Worm (Caenorhabditis elegans) whole organism, L2 larva: ENCODE measurements around the gene mdt-6.
"Not testable (repeated sequence)": the region's sequence is repeated elsewhere in the genome, so short reads cannot be mapped to it uniquely, and the experiment has no call there.

ENCODE experiments used
- C34F6.9 ChIP-seq: fragments of 150-350 bp; optimal IDR thresholded peaks from 2 replicates; lab custom pipeline; 2014; ENCODE audit warnings: missing biosample characterization, missing genetic modification characterization
- F13H6.1 ChIP-seq: sonication (generic microtip); optimal IDR thresholded peaks from 2 replicates; lab custom pipeline; 2016; ENCODE audit warnings: missing genetic modification characterization, missing compliant biosample characterization
- R02D3.7 ChIP-seq: fragments of 150-350 bp; optimal IDR thresholded peaks from 2 replicates; lab custom pipeline; 2014; ENCODE audit warnings: missing biosample characterization, missing genetic modification characterization
- Y55F3AM.14 ChIP-seq: fragments of 200-800 bp; sonication (Bioruptor generic); optimal IDR thresholded peaks from 2 replicates; lab custom pipeline; 2018; ENCODE audit warnings: mild to moderate bottlenecking, missing genetic modification characterization, missing compliant biosample characterization
- ZK546.5 ChIP-seq: sonication (generic microtip); optimal IDR thresholded peaks from 2 replicates; lab custom pipeline; 2017; ENCODE audit warnings: missing biosample characterization, missing genetic modification characterization
- alr-1 ChIP-seq: fragments of 150-350 bp; optimal IDR thresholded peaks from 2 replicates; lab custom pipeline; 2014; ENCODE audit warnings: missing biosample characterization, missing genetic modification characterization
- aly-2 ChIP-seq: fragments of 150-350 bp; optimal IDR thresholded peaks from 2 replicates; lab custom pipeline; 2014; ENCODE audit warnings: missing biosample characterization, missing genetic modification characterization
- ama-1 ChIP-seq: fragments of 150-350 bp; optimal IDR thresholded peaks from 2 replicates; lab custom pipeline; 2018; ENCODE audit warnings: inconsistent platforms
- blmp-1 ChIP-seq: sonication (generic microtip); optimal IDR thresholded peaks from 2 replicates; lab custom pipeline; 2017; ENCODE audit warnings: missing genetic modification characterization, mild to moderate bottlenecking, missing compliant biosample characterization, antibody characterized with exemption, moderate library complexity; ENCODE audit not compliant: insufficient read depth
- ceh-16 ChIP-seq: fragments of 150-350 bp; optimal IDR thresholded peaks from 2 replicates; lab custom pipeline; 2014; ENCODE audit warnings: missing biosample characterization, missing genetic modification characterization
- ceh-82 ChIP-seq: fragments of 150-350 bp; optimal IDR thresholded peaks from 2 replicates; lab custom pipeline; 2014; ENCODE audit warnings: missing biosample characterization, missing genetic modification characterization
- crh-2 ChIP-seq: sonication (generic microtip); optimal IDR thresholded peaks from 2 replicates; lab custom pipeline; 2017; ENCODE audit warnings: missing biosample characterization, missing genetic modification characterization
- dmd-4 ChIP-seq: sonication (generic microtip); optimal IDR thresholded peaks from 2 replicates; lab custom pipeline; 2017; ENCODE audit warnings: missing biosample characterization, missing genetic modification characterization
- egl-27 ChIP-seq: sonication (generic microtip); optimal IDR thresholded peaks from 3 replicates; lab custom pipeline; 2017; ENCODE audit warnings: missing biosample characterization, missing genetic modification reagents, missing genetic modification characterization
- elt-1 ChIP-seq: fragments of 150-350 bp; optimal IDR thresholded peaks from 2 replicates; lab custom pipeline; 2014; ENCODE audit warnings: missing biosample characterization, missing genetic modification characterization
- elt-3 ChIP-seq: sonication (generic microtip); optimal IDR thresholded peaks from 2 replicates; lab custom pipeline; 2017; ENCODE audit warnings: missing biosample characterization, missing genetic modification characterization
- fos-1 ChIP-seq: fragments of 150-350 bp; optimal IDR thresholded peaks from 2 replicates; lab custom pipeline; 2014; ENCODE audit warnings: missing biosample characterization, missing genetic modification characterization
- gmeb-1 ChIP-seq: fragments of 150-350 bp; optimal IDR thresholded peaks from 2 replicates; lab custom pipeline; 2014; ENCODE audit warnings: missing biosample characterization, missing genetic modification characterization
- lin-11 ChIP-seq: fragments of 150-350 bp; sonication (generic microtip); optimal IDR thresholded peaks from 2 replicates; lab custom pipeline; 2014; ENCODE audit warnings: missing biosample characterization, missing genetic modification characterization, inconsistent platforms, mixed read lengths
- lin-13 ChIP-seq: fragments of 150-350 bp; optimal IDR thresholded peaks from 2 replicates; lab custom pipeline; 2014; ENCODE audit warnings: missing biosample characterization, missing genetic modification reagents, missing genetic modification characterization
- lin-39 ChIP-seq: fragments of 150-350 bp; optimal IDR thresholded peaks from 2 replicates; lab custom pipeline; 2014; ENCODE audit warnings: missing biosample characterization, missing genetic modification reagents, missing genetic modification characterization
- lsy-2 ChIP-seq, 2 experiments: fragments of 150-350 bp in 1 of 2; sonication (generic microtip) in 1 of 2; optimal IDR thresholded peaks; 2 replicates each; lab custom pipeline; 2014 to 2017; ENCODE audit warnings: missing biosample characterization in 2 of 2, missing genetic modification characterization in 2 of 2
- mab-5 ChIP-seq: fragments of 150-350 bp; optimal IDR thresholded peaks from 2 replicates; lab custom pipeline; 2014; ENCODE audit warnings: missing biosample characterization, missing genetic modification characterization
- mbf-1 ChIP-seq: sonication (generic microtip); optimal IDR thresholded peaks from 2 replicates; lab custom pipeline; 2017; ENCODE audit warnings: missing biosample characterization, missing genetic modification characterization
- mdl-1 ChIP-seq, 2 experiments: fragments of 150-350 bp in 1 of 2; sonication (generic microtip) in 1 of 2; optimal IDR thresholded peaks; 2 replicates each; lab custom pipeline; 2017; ENCODE audit warnings: missing biosample characterization in 2 of 2, missing genetic modification characterization in 2 of 2
- nhr-10 ChIP-seq: sonication (generic microtip); optimal IDR thresholded peaks from 2 replicates; lab custom pipeline; 2017; ENCODE audit warnings: missing biosample characterization, missing genetic modification characterization
- nhr-11 ChIP-seq: fragments of 150-350 bp; optimal IDR thresholded peaks from 2 replicates; lab custom pipeline; 2014; ENCODE audit warnings: missing biosample characterization, missing genetic modification characterization
- nhr-12 ChIP-seq: fragments of 150-350 bp; optimal IDR thresholded peaks from 2 replicates; lab custom pipeline; 2014; ENCODE audit warnings: missing biosample characterization, missing genetic modification characterization
- nhr-129 ChIP-seq: fragments of 150-350 bp; optimal IDR thresholded peaks from 2 replicates; lab custom pipeline; 2014; ENCODE audit warnings: missing biosample characterization, missing genetic modification characterization
- nhr-21 ChIP-seq: fragments of 150-350 bp; optimal IDR thresholded peaks from 2 replicates; lab custom pipeline; 2014; ENCODE audit warnings: missing biosample characterization, missing genetic modification characterization
- nhr-23 ChIP-seq: fragments of 150-350 bp; optimal IDR thresholded peaks from 2 replicates; lab custom pipeline; 2014; ENCODE audit warnings: missing biosample characterization, missing genetic modification reagents, missing genetic modification characterization
- nhr-237 ChIP-seq: fragments of 150-350 bp; optimal IDR thresholded peaks from 2 replicates; lab custom pipeline; 2014; ENCODE audit warnings: missing biosample characterization, missing genetic modification characterization
- nhr-25 ChIP-seq: fragments of 150-350 bp; sonication (generic microtip); optimal IDR thresholded peaks from 3 replicates; lab custom pipeline; 2014; ENCODE audit warnings: missing biosample characterization, missing genetic modification characterization
- nhr-6 ChIP-seq: fragments of 150-350 bp; optimal IDR thresholded peaks from 2 replicates; lab custom pipeline; 2014; ENCODE audit warnings: missing biosample characterization, missing genetic modification characterization
- nhr-77 ChIP-seq: fragments of 150-350 bp; optimal IDR thresholded peaks from 2 replicates; lab custom pipeline; 2014; ENCODE audit warnings: missing biosample characterization, missing genetic modification characterization
- peb-1 ChIP-seq: fragments of 150-350 bp; optimal IDR thresholded peaks from 2 replicates; lab custom pipeline; 2014; ENCODE audit warnings: missing biosample characterization, missing genetic modification characterization
- sem-4 ChIP-seq: fragments of 150-350 bp; optimal IDR thresholded peaks from 2 replicates; lab custom pipeline; 2014; ENCODE audit warnings: missing biosample characterization, missing genetic modification reagents, missing genetic modification characterization
- skn-1 ChIP-seq: sonication (generic microtip); optimal IDR thresholded peaks from 2 replicates; lab custom pipeline; 2017; ENCODE audit warnings: missing biosample characterization, missing genetic modification characterization
- sma-3 ChIP-seq: sonication (generic microtip); optimal IDR thresholded peaks from 2 replicates; lab custom pipeline; 2016; ENCODE audit warnings: missing genetic modification reagents, missing genetic modification characterization, missing compliant biosample characterization
- sma-9 ChIP-seq, 2 experiments: fragments of 150-350 bp in 1 of 2; sonication (generic microtip) in 1 of 2; optimal IDR thresholded peaks; 2 replicates each; lab custom pipeline; 2014 to 2016; ENCODE audit warnings: missing genetic modification characterization in 2 of 2, mild to moderate bottlenecking in 1 of 2, missing biosample characterization in 1 of 2, missing compliant biosample characterization in 1 of 2, missing genetic modification reagents in 1 of 2, moderate library complexity in 1 of 2
- snpc-4 ChIP-seq: fragments of 150-350 bp; optimal IDR thresholded peaks from 2 replicates; lab custom pipeline; 2014; ENCODE audit warnings: missing biosample characterization, missing genetic modification characterization
- unc-39 ChIP-seq: fragments of 150-350 bp; optimal IDR thresholded peaks from 2 replicates; lab custom pipeline; 2014; ENCODE audit warnings: missing biosample characterization, missing genetic modification characterization
- unc-55 ChIP-seq: fragments of 150-350 bp; sonication (generic microtip); optimal IDR thresholded peaks from 3 replicates; lab custom pipeline; 2014; ENCODE audit warnings: missing biosample characterization, missing genetic modification reagents, missing genetic modification characterization
- unc-62 ChIP-seq: fragments of 150-350 bp; optimal IDR thresholded peaks from 2 replicates; lab custom pipeline; 2014; ENCODE audit warnings: missing biosample characterization, missing genetic modification reagents, missing genetic modification characterization
- zag-1 ChIP-seq: fragments of 150-350 bp; optimal IDR thresholded peaks from 2 replicates; lab custom pipeline; 2014; ENCODE audit warnings: missing biosample characterization, missing genetic modification characterization
- ztf-1 ChIP-seq: fragments of 200-800 bp; sonication (Bioruptor generic); conservative IDR thresholded peaks from 2 replicates; pipeline ENCODE4 v1.3.6; 2022; ENCODE audit warnings: missing genetic modification characterization, missing compliant biosample characterization
- ztf-11 ChIP-seq: sonication (generic microtip); optimal IDR thresholded peaks from 2 replicates; lab custom pipeline; 2017; ENCODE audit warnings: missing biosample characterization, missing genetic modification characterization
- ztf-4 ChIP-seq: fragments of 150-350 bp; optimal IDR thresholded peaks from 2 replicates; lab custom pipeline; 2014; ENCODE audit warnings: missing biosample characterization, missing genetic modification characterization

Gene mdt-6

ce11 chrV:7062790-7063189 lies 3.4 kb upstream of the mdt-6 start, which contains the start of gene tmem-258:
Gene tmem-258 (plus strand): TSS chrV:7063174.
- not testable (repeated sequence) for TF ChIP-seq mdl-1 (tag; optimal IDR thresholded peaks at IDR 0.05; lab: Kevin White, UChicago); mbf-1 (tag; lab: Kevin White, UChicago); snpc-4 (tag; lab: Kevin White, UChicago)

DNA sequence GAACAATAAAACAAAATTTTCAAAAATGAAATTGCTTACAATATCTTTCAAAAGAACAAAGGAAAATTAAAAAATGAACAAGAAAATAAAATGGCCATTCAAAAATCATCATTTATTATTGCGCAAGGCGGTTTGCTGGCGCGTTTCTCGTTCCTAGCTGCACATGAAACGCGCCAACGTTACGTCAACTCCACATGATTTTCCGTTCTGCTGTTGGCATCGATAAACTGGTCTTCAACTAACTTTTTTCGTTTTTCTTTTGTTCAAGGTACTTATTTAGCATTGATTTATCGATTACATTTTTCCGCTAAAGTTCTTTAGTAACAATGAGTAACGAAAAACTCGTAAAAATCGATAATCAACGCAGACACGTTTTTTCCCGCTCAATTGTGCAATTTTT lies 972 bp upstream of the mdt-6 start, which contains the start of the genes Y57E12AL.6 and Y57E12AL.1:
Y57E12AL.6 (minus strand) TSS at position 75 of the 400 bp plus-strand sequence.
Y57E12AL.1 (plus strand) TSS at position 135 of the 400 bp plus-strand sequence.
- TF ChIP-seq ztf-1 (no peak), unc-62 (no peak), ztf-4 (tag; lab: Kevin White, UChicago) (peak; percentile 77), egl-27 (tag; lab: Kevin White, UChicago) (peak; percentile 49), mbf-1 (tag; lab: Kevin White, UChicago) (no peak), ama-1 (no peak), snpc-4 (tag; lab: Kevin White, UChicago) (peak; percentile 60), aly-2 (tag; lab: Kevin White, UChicago) (no peak), sma-3 (GFP tag; lab: Kevin White, UChicago) (peak; percentile 80), nhr-237 (tag; lab: Kevin White, UChicago) (peak; percentile 28), unc-55 (GFP tag; lab: Kevin White, UChicago) (peak; percentile 79), Y55F3AM.14 (GFP tag; lab: Kevin White, UChicago) (no peak), nhr-25 (tag; lab: Kevin White, UChicago) (peak; percentile 91), R02D3.7 (tag; lab: Kevin White, UChicago) (peak; percentile 7), nhr-10 (no peak), sem-4 (tag; lab: Kevin White, UChicago) (peak; percentile 79), nhr-129 (tag; lab: Kevin White, UChicago) (peak; percentile 91), mdl-1 (tag; optimal IDR thresholded peaks at IDR 0.05; lab: Kevin White, UChicago) (peak in 1 of 2 experiments; percentile 31), skn-1 (tag; lab: Kevin White, UChicago) (peak; percentile 67), blmp-1 (peak; percentile 36), mab-5 (tag; lab: Kevin White, UChicago) (peak; percentile 37), elt-1 (tag; lab: Kevin White, UChicago) (no peak), elt-3 (tag; lab: Kevin White, UChicago) (no peak), ztf-11 (tag; lab: Kevin White, UChicago) (no peak), nhr-11 (no peak), lin-11 (tag; lab: Kevin White, UChicago) (peak; percentile 51), zag-1 (tag; lab: Kevin White, UChicago) (peak; percentile 17), F13H6.1 (peak; percentile 83), lin-39 (no peak), C34F6.9 (tag; lab: Kevin White, UChicago) (peak; percentile 93), gmeb-1 (peak; percentile 86), nhr-6 (tag; lab: Kevin White, UChicago) (peak; percentile 75), nhr-12 (tag; lab: Kevin White, UChicago) (no peak), sma-9 (GFP tag; optimal IDR thresholded peaks at IDR 0.05; lab: Kevin White, UChicago) (peak; percentile 88), sma-9 (tag; optimal IDR thresholded peaks at IDR 0.05; lab: Kevin White, UChicago) (no peak), nhr-23 (tag; lab: Kevin White, UChicago) (no peak), dmd-4 (tag; lab: Kevin White, UChicago) (no peak), ceh-16 (no peak), nhr-77 (no peak), lsy-2 (tag; optimal IDR thresholded peaks at IDR 0.05; lab: Kevin White, UChicago) (peak; percentile 67 to 89), ZK546.5 (tag; lab: Kevin White, UChicago) (no peak), fos-1 (tag; lab: Kevin White, UChicago) (peak; percentile 51), ceh-82 (tag; lab: Kevin White, UChicago) (no peak), peb-1 (tag; lab: Kevin White, UChicago) (no peak), alr-1 (tag; lab: Kevin White, UChicago) (no peak), crh-2 (tag; lab: Kevin White, UChicago) (peak; percentile 92), unc-39 (tag; lab: Kevin White, UChicago) (no peak), nhr-21 (tag; lab: Kevin White, UChicago) (peak; percentile 73), lin-13 (GFP tag; lab: Kevin White, UChicago) (peak; percentile 73)
- TF ChIP-seq, all 48 proteins: peak for 26
